Worm (Caenorhabditis elegans) whole organism, early embryonic: ENCODE measurements around the gene T01D1.4.

Source experiments
- B0310.2 ChIP-seq: sonication (generic microtip); optimal IDR thresholded peaks from 2 replicates; lab custom pipeline; 2016; ENCODE audit warnings: mild to moderate bottlenecking, missing genetic modification characterization, missing compliant biosample characterization
- F13C5.2 ChIP-seq: sonication (generic microtip); optimal IDR thresholded peaks from 2 replicates; lab custom pipeline; 2017; ENCODE audit warnings: mild to moderate bottlenecking, missing genetic modification characterization, inconsistent platforms, missing compliant biosample characterization
- aly-1 ChIP-seq: sonication (generic microtip); optimal IDR thresholded peaks from 2 replicates; lab custom pipeline; 2016; ENCODE audit warnings: missing genetic modification characterization, missing compliant biosample characterization
- ama-1 ChIP-seq: fragments of 150-350 bp; optimal IDR thresholded peaks from 2 replicates; lab custom pipeline; 2014
- ceh-13 ChIP-seq: fragments of 200-800 bp; sonication (Bioruptor generic); optimal IDR thresholded peaks from 2 replicates; lab custom pipeline; 2018; ENCODE audit warnings: mild to moderate bottlenecking, missing genetic modification characterization, missing compliant biosample characterization
- ceh-36 ChIP-seq: sonication (generic microtip); optimal IDR thresholded peaks from 2 replicates; lab custom pipeline; 2016; ENCODE audit warnings: missing genetic modification characterization, inconsistent platforms, missing compliant biosample characterization
- ets-7 ChIP-seq: sonication (generic microtip); optimal IDR thresholded peaks from 2 replicates; lab custom pipeline; 2016; ENCODE audit warnings: missing genotype, missing genetic modification characterization, missing compliant biosample characterization
- flt-1 ChIP-seq: fragments of 200-800 bp; sonication (Bioruptor generic); IDR thresholded peaks from 2 replicates; pipeline ENCODE4 v1.3.6; 2022; ENCODE audit warnings: missing genetic modification characterization, missing compliant biosample characterization
- hmbx-1 ChIP-seq: sonication (generic microtip); optimal IDR thresholded peaks from 2 replicates; lab custom pipeline; 2016; ENCODE audit warnings: mild to moderate bottlenecking, missing genetic modification characterization, missing compliant biosample characterization
- hmg-4 ChIP-seq: fragments of 200-800 bp; sonication (Bioruptor generic); optimal IDR thresholded peaks from 2 replicates; lab custom pipeline; 2018; ENCODE audit warnings: mild to moderate bottlenecking, missing genetic modification characterization, missing compliant biosample characterization
- hnd-1 ChIP-seq: sonication (generic microtip); optimal IDR thresholded peaks from 2 replicates; lab custom pipeline; 2016; ENCODE audit warnings: missing genetic modification characterization, missing compliant biosample characterization
- pes-1 ChIP-seq: fragments of 200-800 bp; sonication (Bioruptor generic); IDR thresholded peaks from 2 replicates; pipeline ENCODE4 v1.3.6; 2022; ENCODE audit warnings: missing genetic modification reagents, missing genetic modification characterization, missing compliant biosample characterization
- scrt-1 ChIP-seq: fragments of 200-800 bp; sonication (Bioruptor generic); IDR thresholded peaks from 2 replicates; pipeline ENCODE4 v1.3.6; 2022; ENCODE audit warnings: missing genetic modification characterization, missing compliant biosample characterization
- sea-1 ChIP-seq: fragments of 200-800 bp; sonication (Bioruptor generic); conservative IDR thresholded peaks from 2 replicates; pipeline ENCODE4 v1.3.6; 2022; ENCODE audit warnings: missing genetic modification characterization, missing compliant biosample characterization
- tbx-11 ChIP-seq: fragments of 200-800 bp; sonication (Bioruptor generic); IDR thresholded peaks from 2 replicates; pipeline ENCODE4 v1.3.6; 2022; ENCODE audit warnings: missing genetic modification characterization, missing compliant biosample characterization
- tbx-37 ChIP-seq: fragments of 200-800 bp; sonication (Bioruptor generic); conservative IDR thresholded peaks from 2 replicates; pipeline ENCODE4 v1.3.6; 2022; ENCODE audit warnings: missing genetic modification reagents, missing genetic modification characterization, missing compliant biosample characterization
- tra-4 ChIP-seq: sonication (generic microtip); optimal IDR thresholded peaks from 2 replicates; lab custom pipeline; 2017; ENCODE audit warnings: missing genetic modification characterization, missing compliant biosample characterization

The T01D1.4 gene

DNA sequence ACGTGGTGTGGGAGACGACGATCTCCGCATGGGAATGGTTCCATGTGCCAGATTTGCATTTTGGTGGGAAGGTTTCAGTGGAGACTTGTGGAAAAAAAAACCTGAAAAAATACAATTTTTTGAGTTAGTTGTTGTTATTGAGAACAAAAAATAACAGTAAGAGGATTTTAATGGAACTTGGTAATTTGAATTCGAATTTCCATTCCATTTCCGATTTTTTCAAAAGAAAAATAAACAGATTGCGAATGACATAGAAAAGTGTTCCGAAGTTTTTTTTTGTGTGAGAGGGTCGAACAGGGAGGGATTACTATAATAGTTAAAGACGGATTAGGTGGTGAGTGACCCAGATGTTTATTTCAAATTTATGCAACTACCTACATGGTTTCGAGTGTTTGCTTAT lies at the start of gene T01D1.4:
Gene T01D1.4 (minus strand): TSS at position 101 of the 400 bp plus-strand sequence.
- no peak for TF ChIP-seq hnd-1
- TF ChIP-seq sea-1 (GFP tag; lab: Robert Waterston, UW), result no peak
- no peak for TF ChIP-seq hmg-4
- TF ChIP-seq tbx-37 (GFP tag; lab: Robert Waterston, UW), result no peak
- TF ChIP-seq hmbx-1 (tag; lab: Kevin White, UChicago), result no peak
- no peak for TF ChIP-seq ama-1
- TF ChIP-seq tra-4 (tag; lab: Kevin White, UChicago), result no peak
- TF ChIP-seq tbx-11 (GFP tag; lab: Robert Waterston, UW), result no peak
- TF ChIP-seq pes-1 (GFP tag; lab: Robert Waterston, UW), result no peak
- no peak for TF ChIP-seq aly-1 (tag; lab: Kevin White, UChicago)
- TF ChIP-seq flt-1 (GFP tag; lab: Robert Waterston, UW), result no peak
- TF ChIP-seq ceh-36 (tag; lab: Kevin White, UChicago), result no peak
- no peak for TF ChIP-seq scrt-1
- no peak for TF ChIP-seq ets-7
- no peak for TF ChIP-seq B0310.2 (tag; lab: Kevin White, UChicago)
- TF ChIP-seq F13C5.2 (tag; lab: Kevin White, UChicago), result no peak
- TF ChIP-seq ceh-13, result no peak

DNA sequence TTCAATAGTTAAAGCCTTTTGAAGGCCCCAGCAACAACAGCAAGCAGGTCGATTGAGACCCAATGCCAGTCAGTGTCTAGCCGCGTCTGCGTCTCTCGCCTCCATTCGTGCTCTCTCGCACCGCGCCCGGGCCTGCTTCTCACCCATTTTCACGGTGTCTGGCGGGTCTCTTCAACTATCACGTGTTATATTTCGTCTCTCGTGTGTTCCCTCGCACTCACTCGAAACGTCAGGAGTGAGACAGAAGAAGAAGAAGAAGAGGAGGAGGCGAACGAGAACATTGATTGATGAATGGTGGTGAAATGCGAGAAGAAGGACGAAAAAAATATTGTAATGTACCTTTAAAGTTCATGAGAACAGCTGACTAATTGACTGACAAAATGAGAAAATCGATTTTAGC lies 42.3 kb upstream of the T01D1.4 start:
- TF ChIP-seq aly-1 (tag; lab: Kevin White, UChicago), result peak; percentile 45
- TF ChIP-seq hmg-4, result peak; percentile 58
- TF ChIP-seq scrt-1, result no peak
- TF ChIP-seq tbx-37 (GFP tag; lab: Robert Waterston, UW), result no peak

DNA sequence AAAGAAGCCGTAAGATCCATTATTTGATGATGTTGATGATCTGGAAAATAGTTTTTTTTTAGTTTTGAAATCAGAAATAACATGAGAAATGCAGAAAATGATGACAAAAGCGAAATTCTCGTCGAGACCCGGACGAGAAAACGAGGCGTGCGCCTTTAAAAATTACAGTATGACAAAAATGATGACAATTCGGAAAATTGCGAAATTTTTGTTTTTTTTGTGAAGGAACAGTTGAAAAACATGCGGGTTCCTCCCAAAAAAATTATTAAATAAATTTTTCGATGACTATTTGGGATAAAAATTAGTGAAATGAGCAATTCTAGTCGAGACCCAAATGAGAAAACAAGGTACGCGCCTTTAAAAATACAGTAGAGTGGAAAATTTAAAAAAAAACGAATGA lies 41.7 kb upstream of the T01D1.4 start, which contains the start of gene ubxn-3:
Gene ubxn-3 (minus strand): TSS at position 66 of the 400 bp plus-strand sequence.
- TF ChIP-seq tbx-11 (GFP tag; lab: Robert Waterston, UW) (no peak), ceh-13 (no peak), aly-1 (tag; lab: Kevin White, UChicago) (no peak), ceh-36 (tag; lab: Kevin White, UChicago) (no peak), ets-7 (no peak), pes-1 (GFP tag; lab: Robert Waterston, UW) (no peak), flt-1 (GFP tag; lab: Robert Waterston, UW) (no peak), sea-1 (GFP tag; lab: Robert Waterston, UW) (no peak), F13C5.2 (tag; lab: Kevin White, UChicago) (no peak), hmg-4 (no peak), scrt-1 (no peak), tra-4 (tag; lab: Kevin White, UChicago) (no peak), ama-1 (no peak), hmbx-1 (tag; lab: Kevin White, UChicago) (no peak)

DNA sequence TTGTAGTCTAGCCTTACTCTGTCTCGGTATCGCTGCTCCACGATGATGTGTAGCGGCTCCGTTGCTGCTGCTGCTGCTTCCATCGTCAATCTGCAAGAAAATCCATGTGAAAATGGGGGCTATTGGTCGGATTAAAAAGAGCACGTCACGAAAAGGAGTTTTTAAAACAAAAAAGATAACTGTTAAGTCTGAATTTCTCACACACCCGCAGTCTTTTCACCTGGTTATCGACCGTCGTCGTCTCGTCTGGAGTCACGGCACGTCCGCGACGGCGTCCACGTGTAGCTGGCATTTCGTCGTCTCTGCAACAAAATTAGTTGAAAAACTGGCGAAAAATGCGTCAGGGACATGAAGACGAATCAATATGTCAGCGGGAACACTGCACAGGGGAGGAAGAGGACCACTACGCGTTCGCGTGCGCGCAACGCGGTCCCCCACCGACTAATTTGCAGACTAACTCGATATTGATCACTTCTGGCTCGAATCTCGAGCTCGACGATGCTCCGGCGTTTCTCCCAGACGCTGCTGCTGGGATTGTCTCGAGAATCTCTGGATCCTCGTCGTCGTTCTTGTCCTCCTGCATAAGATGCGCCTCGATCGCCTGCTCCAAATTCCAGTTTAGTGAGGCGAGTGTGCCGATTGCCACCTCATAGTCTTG lies 41.1 kb upstream of the T01D1.4 start:
- TF ChIP-seq hnd-1, result no peak

DNA sequence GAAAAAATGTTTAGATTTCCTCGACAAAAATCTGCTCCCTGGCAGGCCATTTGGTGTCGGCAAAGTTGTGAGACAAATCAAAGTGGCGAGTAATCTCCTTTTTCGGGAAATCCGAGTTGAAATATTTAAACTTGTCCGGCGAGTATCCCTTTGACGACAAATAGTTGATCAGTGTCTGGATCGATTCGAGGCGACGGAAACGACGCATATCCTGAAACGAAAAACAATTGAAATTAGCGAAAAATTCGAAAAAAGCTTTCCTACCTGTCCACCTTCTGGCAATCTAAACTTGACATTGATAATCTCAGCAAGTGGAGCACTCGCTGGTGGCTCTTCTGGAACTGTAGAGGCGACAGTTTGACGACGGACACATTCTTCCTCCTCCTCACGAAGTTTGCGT lies 38.4 kb upstream of the T01D1.4 start:
- TF ChIP-seq ceh-36 (tag; lab: Kevin White, UChicago), result no peak
- TF ChIP-seq F13C5.2 (tag; lab: Kevin White, UChicago), result no peak
- TF ChIP-seq ama-1, result no peak
- no peak for TF ChIP-seq tbx-11 (GFP tag; lab: Robert Waterston, UW)
- no peak for TF ChIP-seq sea-1 (GFP tag; lab: Robert Waterston, UW)
- no peak for TF ChIP-seq pes-1 (GFP tag; lab: Robert Waterston, UW)
- no peak for TF ChIP-seq scrt-1
- no peak for TF ChIP-seq aly-1 (tag; lab: Kevin White, UChicago)
- TF ChIP-seq ceh-13, result no peak
- TF ChIP-seq flt-1 (GFP tag; lab: Robert Waterston, UW), result no peak
- TF ChIP-seq ets-7, result no peak
- TF ChIP-seq tra-4 (tag; lab: Kevin White, UChicago), result no peak
- TF ChIP-seq B0310.2 (tag; lab: Kevin White, UChicago), result no peak

DNA sequence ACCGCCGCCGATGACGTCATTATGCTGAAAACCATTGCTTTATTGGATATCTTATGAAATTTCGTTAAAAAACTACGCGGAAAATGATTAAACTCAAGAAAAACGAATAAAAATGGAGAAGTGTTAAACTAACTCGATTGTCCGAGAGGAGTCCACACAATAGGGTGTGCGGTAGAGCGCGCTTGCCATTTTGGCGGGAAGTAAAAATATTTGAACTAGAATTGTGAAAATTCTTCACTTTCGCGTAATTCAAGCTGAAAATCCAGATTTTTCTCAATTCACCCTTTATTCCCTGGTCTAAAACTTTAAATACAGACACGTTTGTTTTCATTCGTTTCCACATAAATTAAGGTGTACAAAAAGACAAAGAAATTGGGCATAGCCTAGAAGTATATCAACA lies 37.7 kb upstream of the T01D1.4 start, which contains the start of gene F48A11.4:
Gene F48A11.4 (minus strand): TSS at position 24 of the 400 bp plus-strand sequence.
- TF ChIP-seq ama-1 (no peak), sea-1 (GFP tag; lab: Robert Waterston, UW) (0 out of 2 replicates have a peak, but pooled peaks have one; percentile 41), tbx-11 (GFP tag; lab: Robert Waterston, UW) (0 out of 2 replicates have a peak, but pooled peaks have one; percentile 23), pes-1 (GFP tag; lab: Robert Waterston, UW) (peak; percentile 11; the same call in 1 of the 2 replicates), F13C5.2 (tag; lab: Kevin White, UChicago) (peak; percentile 77), tra-4 (tag; lab: Kevin White, UChicago) (no peak), aly-1 (tag; lab: Kevin White, UChicago) (no peak), hnd-1 (no peak), B0310.2 (tag; lab: Kevin White, UChicago) (no peak), ets-7 (no peak), scrt-1 (no peak), hmg-4 (peak; percentile 44), hmbx-1 (tag; lab: Kevin White, UChicago) (peak; percentile 47), tbx-37 (GFP tag; lab: Robert Waterston, UW) (peak; percentile 52), ceh-13 (no peak), flt-1 (GFP tag; lab: Robert Waterston, UW) (peak; percentile 57; the same call in 1 of the 2 replicates), ceh-36 (tag; lab: Kevin White, UChicago) (no peak)

DNA sequence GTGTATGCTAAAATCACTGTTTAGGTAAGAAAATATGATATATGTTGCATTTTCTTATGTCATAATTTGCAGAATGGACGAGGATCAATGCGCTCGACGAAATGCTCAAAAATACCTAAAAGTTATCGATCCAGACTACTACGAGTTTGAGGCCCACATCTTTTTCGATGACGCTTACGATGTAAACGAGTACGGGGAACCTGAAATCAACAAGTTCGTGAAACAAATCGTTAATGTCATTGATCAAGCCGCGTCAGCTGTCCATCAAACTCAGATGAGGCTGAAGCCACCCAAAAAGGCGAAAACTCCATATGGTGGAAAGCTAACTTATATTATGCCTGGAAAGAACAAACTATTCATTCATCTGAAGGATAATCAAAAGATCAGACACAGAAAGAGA lies 29.2 kb upstream of the T01D1.4 start:
- TF ChIP-seq ets-7, result no peak
- TF ChIP-seq flt-1 (GFP tag; lab: Robert Waterston, UW), result no peak
- no peak for TF ChIP-seq B0310.2 (tag; lab: Kevin White, UChicago)
- TF ChIP-seq hnd-1, result no peak
- TF ChIP-seq scrt-1, result no peak
- TF ChIP-seq aly-1 (tag; lab: Kevin White, UChicago), result no peak
- TF ChIP-seq ama-1, result no peak
- TF ChIP-seq tra-4 (tag; lab: Kevin White, UChicago), result no peak
- TF ChIP-seq hmbx-1 (tag; lab: Kevin White, UChicago), result no peak
- no peak for TF ChIP-seq F13C5.2 (tag; lab: Kevin White, UChicago)
- no peak for TF ChIP-seq sea-1 (GFP tag; lab: Robert Waterston, UW)
- no peak for TF ChIP-seq pes-1 (GFP tag; lab: Robert Waterston, UW)
- no peak for TF ChIP-seq tbx-11 (GFP tag; lab: Robert Waterston, UW)
- TF ChIP-seq tbx-37 (GFP tag; lab: Robert Waterston, UW), result no peak
- TF ChIP-seq ceh-13, result no peak
- TF ChIP-seq ceh-36 (tag; lab: Kevin White, UChicago), result no peak
- TF ChIP-seq hmg-4, result no peak
